Worm (Caenorhabditis elegans) whole organism, L2 larva: ENCODE measurements around the gene srr-7.

Source experiments
- ceh-82 ChIP-seq: fragments of 150-350 bp; optimal IDR thresholded peaks from 2 replicates; lab custom pipeline; 2014; ENCODE audit warnings: missing biosample characterization, missing genetic modification characterization
- egl-27 ChIP-seq: sonication (generic microtip); optimal IDR thresholded peaks from 3 replicates; lab custom pipeline; 2017; ENCODE audit warnings: missing biosample characterization, missing genetic modification reagents, missing genetic modification characterization
- elt-3 ChIP-seq: sonication (generic microtip); optimal IDR thresholded peaks from 2 replicates; lab custom pipeline; 2017; ENCODE audit warnings: missing biosample characterization, missing genetic modification characterization
- sem-4 ChIP-seq: fragments of 150-350 bp; optimal IDR thresholded peaks from 2 replicates; lab custom pipeline; 2014; ENCODE audit warnings: missing biosample characterization, missing genetic modification reagents, missing genetic modification characterization
- skn-1 ChIP-seq: sonication (generic microtip); optimal IDR thresholded peaks from 2 replicates; lab custom pipeline; 2017; ENCODE audit warnings: missing biosample characterization, missing genetic modification characterization
- snpc-4 ChIP-seq: fragments of 150-350 bp; optimal IDR thresholded peaks from 2 replicates; lab custom pipeline; 2014; ENCODE audit warnings: missing biosample characterization, missing genetic modification characterization
- ztf-11 ChIP-seq: sonication (generic microtip); optimal IDR thresholded peaks from 2 replicates; lab custom pipeline; 2017; ENCODE audit warnings: missing biosample characterization, missing genetic modification characterization

ce11 chrV:15083659-15084058, 44.4 kb upstream of the srr-7 start:
- TF ChIP-seq skn-1 (tag; lab: Kevin White, UChicago) (no peak), ztf-11 (tag; lab: Kevin White, UChicago) (no peak), elt-3 (tag; lab: Kevin White, UChicago) (no peak), snpc-4 (tag; lab: Kevin White, UChicago) (no peak), sem-4 (no peak), egl-27 (no peak), ceh-82 (tag; lab: Kevin White, UChicago) (no peak)
